Worm (Caenorhabditis elegans): ENCODE measurements around the gene ztf-22.

ztf-22 gene

DNA sequence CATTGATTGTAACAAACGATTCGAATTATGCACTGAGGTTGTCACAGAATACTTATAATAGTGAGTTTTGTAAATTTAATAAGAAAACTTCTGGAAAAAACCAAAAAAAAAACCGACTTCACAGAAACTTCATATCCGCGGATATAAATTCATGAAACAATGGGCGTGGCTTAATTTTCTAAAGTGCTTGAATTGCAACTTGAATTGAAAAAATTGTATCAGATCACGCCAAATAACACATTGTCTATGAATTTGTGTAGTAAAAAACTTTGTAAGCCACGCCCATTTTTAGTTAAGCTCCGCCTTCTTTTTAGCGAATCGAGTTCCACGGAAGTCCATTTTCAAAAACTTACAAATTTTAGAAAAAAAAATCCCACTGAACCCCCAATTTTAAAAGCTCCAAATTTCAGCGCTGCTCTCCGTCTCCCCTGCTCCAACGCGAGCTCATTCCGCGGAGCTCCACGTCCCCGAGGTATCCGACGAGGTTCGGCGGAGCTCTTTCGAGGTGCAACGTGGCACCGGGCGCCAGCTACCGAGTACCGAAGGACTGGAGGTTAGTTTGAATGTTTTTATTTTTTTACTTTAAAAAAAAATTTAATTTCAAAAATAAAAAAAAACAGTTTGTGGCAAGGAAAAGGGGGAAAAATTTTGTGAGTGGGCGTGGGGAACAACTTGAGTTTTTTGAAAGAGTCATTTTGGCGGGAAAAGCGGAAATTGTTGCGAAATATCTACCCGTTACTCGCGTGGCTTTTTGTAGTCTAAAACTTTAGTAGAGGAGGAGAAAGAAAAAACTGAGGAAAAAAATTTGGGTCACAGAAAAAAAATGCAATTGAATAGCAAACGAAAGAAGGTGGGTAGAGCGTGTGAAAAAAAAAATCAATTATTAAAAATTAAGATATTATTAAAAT is 6.2 kb downstream of the ztf-22 start (continued):
- TF ChIP-seq fos-1 (tag; optimal IDR thresholded peaks at IDR 0.05) (no peak), hif-1 (tag; optimal IDR thresholded peaks at IDR 0.05) (peak in 1 of 2 experiments; percentile 23), Y105C5A.15 (GFP tag; IDR thresholded peaks at IDR 0.05) (no peak), lsy-2 (tag; optimal IDR thresholded peaks at IDR 0.05) (no peak), ama-1 (optimal IDR thresholded peaks at IDR 0.05) (no peak), egl-43 (GFP tag; IDR thresholded peaks at IDR 0.05) (peak; percentile 59; the same call in 1 of the 2 replicates), dve-1 (tag; optimal IDR thresholded peaks at IDR 0.05; ENCODE audit: insufficient read depth) (no peak), hlh-11 (tag; optimal IDR thresholded peaks at IDR 0.05) (peak; percentile 8), lin-29 (GFP tag; IDR thresholded peaks at IDR 0.05) (no peak)

DNA sequence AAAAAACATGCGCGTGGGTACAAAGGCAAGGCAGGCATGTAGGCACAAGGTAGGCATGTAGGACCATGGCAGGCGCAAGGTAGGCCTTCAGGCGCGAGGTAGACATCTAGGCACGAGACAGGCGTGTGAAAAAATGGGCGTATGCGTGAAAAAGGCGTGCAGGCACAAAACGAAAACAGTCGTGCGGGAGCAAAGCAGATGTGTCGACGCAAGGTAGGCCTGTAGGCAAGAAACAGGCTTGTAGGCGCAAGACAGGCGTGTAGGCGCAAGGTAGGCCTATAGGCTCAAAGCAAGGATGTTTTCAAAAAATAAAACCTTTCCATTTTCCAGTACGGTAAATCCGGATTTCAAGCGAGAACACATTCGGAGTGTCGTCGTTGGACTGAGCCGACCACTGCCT is 6.9 kb downstream of the ztf-22 start:
- no peak for TF ChIP-seq tag-97 (GFP tag; IDR thresholded peaks at IDR 0.05)
- TF ChIP-seq ceh-32 (tag; optimal IDR thresholded peaks at IDR 0.05; ENCODE audit: poor library complexity) = no peak
- no peak for TF ChIP-seq lin-38 (GFP tag; IDR thresholded peaks at IDR 0.05)
- TF ChIP-seq ama-1 (optimal IDR thresholded peaks at IDR 0.05) = no peak
- TF ChIP-seq aha-1 (tag) = peak; percentile 93
- 0 out of 2 replicates have a peak, but pooled peaks have one; percentile 21 for TF ChIP-seq ZK337.2 (GFP tag; IDR thresholded peaks at IDR 0.05)
- TF ChIP-seq nhr-25 (tag; optimal IDR thresholded peaks at IDR 0.05; ENCODE audit: borderline replicate concordance, insufficient read depth) = no peak
- TF ChIP-seq nhr-11 (tag; optimal IDR thresholded peaks at IDR 0.05) = no peak

DNA sequence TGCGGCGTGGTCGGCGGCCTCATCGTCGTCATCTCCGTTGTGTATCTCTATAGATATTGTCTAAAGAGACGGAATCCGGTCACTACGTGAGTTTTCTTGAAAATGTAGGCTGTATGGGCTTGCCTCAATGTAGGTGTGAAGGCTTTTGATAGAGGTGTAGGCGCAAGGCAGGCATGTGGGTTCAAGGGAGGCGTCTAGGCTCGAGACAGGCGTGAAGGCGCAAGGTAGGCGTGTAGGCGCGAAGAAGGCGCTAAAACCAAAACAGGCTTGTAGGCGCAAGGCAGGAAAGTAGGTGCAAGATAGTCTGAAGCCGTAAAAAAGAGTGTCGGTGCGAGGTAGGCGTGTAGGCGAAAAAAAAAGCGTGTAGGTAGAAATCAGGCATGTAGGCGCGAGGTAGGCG is 7.4 kb downstream of the ztf-22 start:
- TF ChIP-seq ceh-44 (GFP tag; IDR thresholded peaks at IDR 0.05) = no peak
- TF ChIP-seq unc-62 (GFP tag; optimal IDR thresholded peaks at IDR 0.05 in 1 of 2) = peak in 1 of 2 experiments; percentile 91
- TF ChIP-seq unc-62 (tag; optimal IDR thresholded peaks at IDR 0.05) = no peak
- no peak for TF ChIP-seq mep-1 (tag; optimal IDR thresholded peaks at IDR 0.05)

DNA sequence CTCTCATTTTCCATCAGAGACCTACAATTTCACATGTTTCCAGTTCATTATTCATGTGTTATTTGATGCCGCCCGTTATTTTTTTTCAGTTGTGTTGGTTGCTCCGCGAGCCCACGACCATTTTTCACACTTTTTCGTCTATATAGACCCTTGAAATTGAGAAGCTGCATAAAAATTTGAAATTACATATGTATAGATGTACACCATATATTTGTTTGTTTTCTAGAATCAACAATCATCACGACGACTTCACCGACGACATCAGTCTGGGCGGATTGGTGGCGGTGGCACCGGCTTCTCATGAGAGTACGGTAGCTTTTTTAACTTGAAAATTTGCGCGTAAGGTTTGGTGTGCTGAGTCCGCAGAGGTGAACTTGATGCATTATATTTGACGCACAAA is 14.9 kb downstream of the ztf-22 start, which contains the start of gene Y48C3A.5:
Gene Y48C3A.5 (plus strand): TSS at position 301 of the 400 bp plus-strand sequence.
- no peak for TF ChIP-seq ceh-82 (tag; optimal IDR thresholded peaks at IDR 0.05)
- TF ChIP-seq ces-1 (GFP tag; optimal IDR thresholded peaks at IDR 0.05) = no peak
- TF ChIP-seq ceh-20 (GFP tag; IDR thresholded peaks at IDR 0.05) = no peak
- TF ChIP-seq ZK337.2 (GFP tag; IDR thresholded peaks at IDR 0.05) = no peak
- peak in 1 of 2 experiments; percentile 38 for TF ChIP-seq unc-62 (GFP tag; optimal IDR thresholded peaks at IDR 0.05 in 1 of 2)
- TF ChIP-seq unc-62 (tag; optimal IDR thresholded peaks at IDR 0.05) = no peak

DNA sequence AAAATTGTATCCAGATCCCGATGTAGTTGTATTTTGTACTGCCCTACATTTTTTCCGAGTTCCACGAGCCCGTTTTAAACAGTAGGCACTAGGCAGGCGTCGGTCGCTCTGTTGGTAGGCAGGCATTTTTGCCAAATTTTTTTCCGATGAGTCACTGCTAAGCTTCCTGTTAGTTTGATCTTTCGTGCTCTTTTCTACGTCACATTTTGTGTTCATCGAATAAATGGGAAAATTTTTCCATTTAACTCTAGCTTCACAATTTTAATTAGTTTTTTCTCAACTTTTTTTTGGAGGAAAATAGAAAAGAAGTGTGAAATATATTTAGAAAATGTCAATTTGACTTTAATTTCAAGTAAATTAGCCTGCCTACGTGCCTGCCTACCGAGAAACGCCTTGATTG is 18.3 kb downstream of the ztf-22 start:
- peak in 1 of 2 experiments; percentile 91 for TF ChIP-seq unc-62 (GFP tag; optimal IDR thresholded peaks at IDR 0.05 in 1 of 2)
- TF ChIP-seq unc-62 (tag; optimal IDR thresholded peaks at IDR 0.05) = no peak
- no peak for TF ChIP-seq lim-7 (GFP tag; IDR thresholded peaks at IDR 0.05)

DNA sequence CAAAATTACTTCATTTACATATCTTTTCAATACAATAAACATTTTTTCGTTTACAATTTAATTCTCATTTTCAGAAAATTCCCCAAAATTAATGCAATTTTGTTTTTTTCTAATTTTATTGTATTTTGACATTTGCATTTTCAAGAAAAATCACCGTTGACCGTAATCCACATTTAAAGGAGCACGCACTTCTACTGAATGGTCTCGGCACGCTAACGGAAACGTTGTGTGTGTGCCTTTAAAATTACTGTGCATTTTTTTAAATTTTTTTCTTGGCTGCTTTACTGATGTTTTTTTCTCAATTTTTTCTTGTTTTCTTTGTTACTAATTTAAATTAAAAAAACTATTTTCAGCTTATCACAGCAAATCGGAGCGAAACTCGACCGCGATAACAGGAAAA is 25.1 kb downstream of the ztf-22 start:
- TF ChIP-seq nhr-28 (tag; optimal IDR thresholded peaks at IDR 0.05) (no peak), F49E8.2 (tag; optimal IDR thresholded peaks at IDR 0.05; ENCODE audit: borderline replicate concordance) (peak; percentile 34)

DNA sequence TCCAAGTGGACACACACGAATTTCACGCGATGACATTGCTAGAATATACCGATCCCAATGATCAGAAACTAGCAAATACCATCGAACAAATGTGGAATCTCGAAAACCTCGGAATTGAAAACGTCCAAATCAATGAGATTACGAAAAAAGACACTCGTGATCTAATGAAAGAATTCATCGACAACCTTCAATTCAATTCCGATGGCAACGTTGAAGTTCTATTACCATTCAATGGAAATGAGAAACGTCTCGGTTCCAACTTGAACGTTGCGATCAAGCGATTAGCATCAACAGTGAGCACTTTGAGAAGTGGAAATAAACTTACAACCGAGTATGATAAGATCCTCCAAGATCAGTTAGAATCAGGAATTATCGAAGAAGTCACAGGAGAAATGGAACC is 30.3 kb downstream of the ztf-22 start:
- TF ChIP-seq unc-62 (GFP tag; optimal IDR thresholded peaks at IDR 0.05 in 1 of 2) (peak in 1 of 2 experiments; percentile 93), unc-62 (tag; optimal IDR thresholded peaks at IDR 0.05) (no peak), mxl-3 (GFP tag; optimal IDR thresholded peaks at IDR 0.05) (no peak)

Measured in whole organism, L4 larva.